Fruit fly (Drosophila melanogaster) whole organism, embryonic: ENCODE measurements around the gene CG32040.

Source experiments
- Antp ChIP-seq: fragments of 200-800 bp; sonication (Bioruptor generic); optimal IDR thresholded peaks from 3 replicates; lab custom pipeline; 2016; ENCODE audit warnings: missing biosample characterization, missing genetic modification characterization
- B-H1 ChIP-seq: fragments of 200-800 bp; sonication (Bioruptor generic); IDR thresholded peaks from 3 replicates; pipeline ENCODE4 v1.3.6; 2022; ENCODE audit warnings: missing biosample characterization, missing genetic modification characterization
- CG10147 ChIP-seq: fragments of 200-800 bp; sonication (Bioruptor generic); optimal IDR thresholded peaks from 2 replicates; lab custom pipeline; 2019; ENCODE audit warnings: missing biosample characterization, mild to moderate bottlenecking, missing genetic modification characterization, moderate library complexity
- CG11504 ChIP-seq: fragments of 200-800 bp; sonication (Bioruptor generic); optimal IDR thresholded peaks from 3 replicates; lab custom pipeline; 2019; ENCODE audit warnings: missing biosample characterization, mild to moderate bottlenecking, missing genetic modification characterization, moderate library complexity
- CG11696 ChIP-seq: fragments of 200-800 bp; sonication (Bioruptor generic); IDR thresholded peaks from 2 replicates; pipeline ENCODE4 v1.3.6; 2022; ENCODE audit warnings: missing biosample characterization, missing genetic modification characterization
- CG15479 ChIP-seq: fragments of 200-800 bp; sonication (Bioruptor generic); optimal IDR thresholded peaks from 3 replicates; lab custom pipeline; 2019; ENCODE audit warnings: missing biosample characterization, mild to moderate bottlenecking, missing genetic modification characterization, moderate library complexity
- CG15514 ChIP-seq: fragments of 200-800 bp; sonication (Bioruptor generic); optimal IDR thresholded peaks from 3 replicates; lab custom pipeline; 2017; ENCODE audit warnings: missing biosample characterization, missing genetic modification characterization, mild to moderate bottlenecking, moderate library complexity, missing genetic modification reagents
- CG16815 ChIP-seq: fragments of 200-800 bp; sonication (Bioruptor generic); optimal IDR thresholded peaks from 3 replicates; lab custom pipeline; 2017; ENCODE audit warnings: missing biosample characterization, mild to moderate bottlenecking, missing genetic modification characterization
- CG1792 ChIP-seq: fragments of 200-800 bp; sonication (Bioruptor generic); optimal IDR thresholded peaks from 2 replicates; lab custom pipeline; 2016; ENCODE audit warnings: missing biosample characterization, missing genetic modification characterization
- CG2129 ChIP-seq: fragments of 200-800 bp; sonication (Bioruptor generic); IDR thresholded peaks from 2 replicates; pipeline ENCODE4 v1.3.6; 2022; ENCODE audit warnings: missing biosample characterization, missing genetic modification characterization; ENCODE audit not compliant: partially characterized antibody
- CG4820 ChIP-seq: fragments of 200-800 bp; sonication (Bioruptor generic); optimal IDR thresholded peaks from 3 replicates; lab custom pipeline; 2016; ENCODE audit warnings: missing biosample characterization, missing genetic modification characterization
- CG5245 ChIP-seq: fragments of 200-800 bp; sonication (Bioruptor generic); optimal IDR thresholded peaks from 3 replicates; lab custom pipeline; 2016; ENCODE audit warnings: missing biosample characterization, missing genetic modification characterization
- CG6254 ChIP-seq: fragments of 200-800 bp; sonication (Bioruptor generic); optimal IDR thresholded peaks from 3 replicates; lab custom pipeline; 2017; ENCODE audit warnings: mild to moderate bottlenecking, missing biosample characterization, missing genetic modification reagents, missing genetic modification characterization
- CG7928 ChIP-seq: fragments of 200-800 bp; sonication (Bioruptor generic); optimal IDR thresholded peaks from 2 replicates; lab custom pipeline; 2017; ENCODE audit warnings: missing biosample characterization, mild to moderate bottlenecking, missing genetic modification characterization
- CG8290 ChIP-seq, 3 experiments: fragments of 200-800 bp; sonication (Bioruptor generic); optimal IDR thresholded peaks; 2 replicates each; lab custom pipeline; 2016 to 2019; ENCODE audit warnings: missing biosample characterization in 3 of 3, missing genetic modification characterization in 3 of 3, mild to moderate bottlenecking in 2 of 3, moderate library complexity in 1 of 3
- CG9609 ChIP-seq: fragments of 200-800 bp; sonication (Bioruptor generic); optimal IDR thresholded peaks from 3 replicates; lab custom pipeline; 2016; ENCODE audit warnings: missing biosample characterization, missing genetic modification characterization
- Dip2 ChIP-seq: fragments of 200-800 bp; sonication (Bioruptor generic); IDR thresholded peaks from 2 replicates; pipeline ENCODE4 v1.3.6; 2022; ENCODE audit warnings: missing biosample characterization, missing genetic modification characterization
- Dp ChIP-seq: fragments of 200-800 bp; sonication (Bioruptor generic); optimal IDR thresholded peaks from 2 replicates; lab custom pipeline; 2018; ENCODE audit warnings: missing biosample characterization, mild to moderate bottlenecking, missing genetic modification characterization, moderate library complexity
- Drgx ChIP-seq: fragments of 200-800 bp; sonication (Bioruptor generic); IDR thresholded peaks from 2 replicates; pipeline ENCODE4 v1.3.6; 2022; ENCODE audit warnings: missing biosample characterization, missing genetic modification characterization
- Fer2 ChIP-seq: fragments of 200-800 bp; sonication (Bioruptor generic); optimal IDR thresholded peaks from 2 replicates; lab custom pipeline; 2018; ENCODE audit warnings: missing biosample characterization, mild to moderate bottlenecking, missing genetic modification characterization, moderate library complexity
- HLH3B ChIP-seq: fragments of 200-800 bp; sonication (Bioruptor generic); IDR thresholded peaks from 2 replicates; pipeline ENCODE4 v1.3.6; 2022; ENCODE audit warnings: missing biosample characterization, missing genetic modification characterization
- Hr51 ChIP-seq, 2 experiments: fragments of 200-800 bp; sonication (Bioruptor generic); optimal IDR thresholded peaks; 2 replicates in 1 of 2; 3 replicates in 1 of 2; lab custom pipeline; 2016 to 2018; ENCODE audit warnings: missing biosample characterization in 2 of 2, missing genetic modification characterization in 2 of 2, mild to moderate bottlenecking in 1 of 2, moderate library complexity in 1 of 2
- Mad ChIP-seq: fragments of 200-800 bp; sonication (Bioruptor generic); optimal IDR thresholded peaks from 2 replicates; lab custom pipeline; 2016; ENCODE audit warnings: missing biosample characterization, missing genetic modification characterization
- Nf-YB ChIP-seq: fragments of 200-800 bp; sonication (Bioruptor generic); optimal IDR thresholded peaks from 3 replicates; lab custom pipeline; 2019; ENCODE audit warnings: missing biosample characterization, mild to moderate bottlenecking, missing genetic modification characterization, moderate library complexity
- Poxn ChIP-seq: fragments of 200-800 bp; sonication (Bioruptor generic); IDR thresholded peaks from 2 replicates; pipeline ENCODE4 v1.3.6; 2022; ENCODE audit warnings: missing biosample characterization, missing genetic modification characterization
- Six4 ChIP-seq: fragments of 200-800 bp; sonication (Bioruptor generic); optimal IDR thresholded peaks from 2 replicates; lab custom pipeline; 2016; ENCODE audit warnings: missing biosample characterization, missing genetic modification characterization
- ab ChIP-seq: fragments of 200-800 bp; sonication (Bioruptor generic); optimal IDR thresholded peaks from 2 replicates; lab custom pipeline; 2016; ENCODE audit warnings: missing biosample characterization, missing genetic modification characterization
- al ChIP-seq: fragments of 200-800 bp; sonication (Bioruptor generic); IDR thresholded peaks from 2 replicates; pipeline ENCODE4 v1.3.6; 2022; ENCODE audit warnings: missing biosample characterization, missing genetic modification characterization
- ash1 ChIP-seq: fragments of 200-800 bp; sonication (Bioruptor generic); optimal IDR thresholded peaks from 2 replicates; lab custom pipeline; 2018; ENCODE audit warnings: missing biosample characterization, mild to moderate bottlenecking, missing genetic modification characterization
- az2 ChIP-seq: fragments of 200-800 bp; sonication (Bioruptor generic); optimal IDR thresholded peaks from 3 replicates; lab custom pipeline; 2016; ENCODE audit warnings: missing biosample characterization, missing genetic modification characterization
- bcd ChIP-seq: fragments of 200-800 bp; sonication (Bioruptor generic); optimal IDR thresholded peaks from 2 replicates; lab custom pipeline; 2017; ENCODE audit warnings: missing biosample characterization, mild to moderate bottlenecking, missing genetic modification characterization
- bowl ChIP-seq: fragments of 200-800 bp; sonication (Bioruptor generic); IDR thresholded peaks from 2 replicates; pipeline ENCODE4 v1.3.6; 2022; ENCODE audit warnings: missing biosample characterization, missing genetic modification characterization
- cas ChIP-seq: fragments of 200-800 bp; sonication (Bioruptor generic); IDR thresholded peaks from 2 replicates; pipeline ENCODE4 v1.3.6; 2022; ENCODE audit warnings: missing biosample characterization, missing genetic modification characterization
- chm ChIP-seq: fragments of 200-800 bp; sonication (Bioruptor generic); IDR thresholded peaks from 2 replicates; pipeline ENCODE4 v1.3.6; 2022; ENCODE audit warnings: missing biosample characterization, missing genetic modification characterization
- corto ChIP-seq: fragments of 200-800 bp; sonication (Bioruptor generic); optimal IDR thresholded peaks from 2 replicates; lab custom pipeline; 2016; ENCODE audit warnings: missing biosample characterization, mild to moderate bottlenecking, missing genetic modification characterization, moderate library complexity
- croc ChIP-seq: fragments of 200-800 bp; sonication (Bioruptor generic); conservative IDR thresholded peaks from 3 replicates; pipeline ENCODE4 v1.3.6; 2022; ENCODE audit warnings: missing biosample characterization, missing genetic modification characterization
- da ChIP-seq: fragments of 200-800 bp; sonication (Bioruptor generic); optimal IDR thresholded peaks from 2 replicates; lab custom pipeline; 2016; ENCODE audit warnings: missing biosample characterization, missing genetic modification characterization
- ems ChIP-seq: fragments of 200-800 bp; sonication (Bioruptor generic); optimal IDR thresholded peaks from 3 replicates; lab custom pipeline; 2016; ENCODE audit warnings: missing biosample characterization, missing genetic modification characterization
- esg ChIP-seq: fragments of 200-800 bp; sonication (Bioruptor generic); conservative IDR thresholded peaks from 2 replicates; pipeline ENCODE4 v1.3.6; 2022; ENCODE audit warnings: missing biosample characterization, missing genetic modification characterization
- gsb ChIP-seq: fragments of 200-800 bp; sonication (Bioruptor generic); IDR thresholded peaks from 2 replicates; pipeline ENCODE4 v1.3.6; 2022; ENCODE audit warnings: missing biosample characterization, missing genetic modification characterization
- ind ChIP-seq: fragments of 200-800 bp; sonication (Bioruptor generic); optimal IDR thresholded peaks from 3 replicates; lab custom pipeline; 2016; ENCODE audit warnings: missing biosample characterization, missing genetic modification characterization
- ken ChIP-seq: fragments of 200-800 bp; sonication (Bioruptor generic); IDR thresholded peaks from 3 replicates; pipeline ENCODE4 v1.3.6; 2022; ENCODE audit warnings: missing biosample characterization, missing genetic modification characterization
- maf-S ChIP-seq: fragments of 200-800 bp; sonication (Bioruptor generic); optimal IDR thresholded peaks from 2 replicates; lab custom pipeline; 2016; ENCODE audit warnings: missing biosample characterization, missing genetic modification characterization
- onecut ChIP-seq: fragments of 200-800 bp; sonication (Bioruptor generic); IDR thresholded peaks from 2 replicates; pipeline ENCODE4 v1.3.6; 2022; ENCODE audit warnings: missing biosample characterization, missing genetic modification characterization
- pros ChIP-seq: fragments of 200-800 bp; sonication (Bioruptor generic); optimal IDR thresholded peaks from 3 replicates; lab custom pipeline; 2019; ENCODE audit warnings: missing biosample characterization, mild to moderate bottlenecking, missing genetic modification characterization, moderate library complexity
- slp2 ChIP-seq: fragments of 200-800 bp; sonication (Bioruptor generic); optimal IDR thresholded peaks from 2 replicates; lab custom pipeline; 2016; ENCODE audit warnings: missing biosample characterization, missing genetic modification characterization
- tgo ChIP-seq: fragments of 200-800 bp; sonication (Bioruptor generic); IDR thresholded peaks from 3 replicates; pipeline ENCODE4 v1.3.6; 2022; ENCODE audit warnings: missing biosample characterization, missing genetic modification characterization
- ttk ChIP-seq: fragments of 200-800 bp; sonication (Bioruptor generic); IDR thresholded peaks from 2 replicates; pipeline ENCODE4 v2.1.2; 2022; ENCODE audit warnings: missing biosample characterization, missing genetic modification characterization
- twi ChIP-seq: fragments of 200-800 bp; optimal IDR thresholded peaks from 2 replicates; lab custom pipeline; 2019; ENCODE audit warnings: missing biosample characterization, mild to moderate bottlenecking, missing genetic modification characterization, moderate library complexity
- unpg ChIP-seq: fragments of 200-800 bp; sonication (Bioruptor generic); optimal IDR thresholded peaks from 3 replicates; lab custom pipeline; 2018; ENCODE audit warnings: missing biosample characterization, mild to moderate bottlenecking, missing genetic modification characterization, moderate library complexity

The CG32040 gene

DNA sequence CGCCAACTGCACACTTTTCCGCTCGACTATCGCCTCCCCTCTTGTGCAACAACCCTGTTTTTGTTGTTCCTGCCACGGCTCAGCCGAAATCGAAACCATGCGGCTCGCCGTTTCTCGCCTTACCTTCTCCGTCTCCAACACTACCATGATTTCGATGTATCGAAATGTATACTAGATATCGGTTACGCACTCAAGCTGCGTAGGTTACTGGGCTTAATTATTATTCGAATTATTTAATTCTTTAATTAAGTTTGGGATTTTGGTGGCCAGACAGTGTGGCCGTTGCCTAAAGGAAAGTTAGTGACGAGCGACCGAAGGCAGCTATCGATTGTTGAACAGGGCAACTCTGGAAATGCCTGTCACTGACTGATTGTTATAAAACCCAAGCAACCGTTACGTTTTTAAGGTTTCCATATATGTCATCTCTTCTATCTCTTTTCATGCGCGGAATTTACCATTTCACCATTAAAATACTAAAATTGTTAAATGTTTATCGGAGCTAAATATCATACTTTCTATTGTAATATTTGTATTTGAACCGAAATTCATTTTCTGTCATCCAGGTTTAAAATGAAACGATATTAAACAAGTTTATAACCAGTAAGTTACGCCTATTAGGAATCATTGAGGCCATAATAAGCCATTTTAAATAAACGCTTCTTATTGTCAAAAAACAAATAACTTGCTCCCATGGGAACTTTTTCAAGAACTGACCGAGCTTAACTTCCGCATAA lies 48.5 kb downstream of the CG32040 start, which contains the start of gene eIF4E1 (continued):
- TF ChIP-seq HLH3B (GFP tag; lab: Robert Waterston, UW) = no peak
- TF ChIP-seq CG9609 (GFP tag; lab: Kevin White, UChicago) = no peak
- no peak for TF ChIP-seq onecut (GFP tag; lab: Robert Waterston, UW)
- TF ChIP-seq CG16815 (GFP tag; lab: Kevin White, UChicago) = no peak
- peak; percentile 68 for TF ChIP-seq CG15514
- peak; percentile 28 for TF ChIP-seq CG1792 (GFP tag; lab: Kevin White, UChicago)
- TF ChIP-seq chm (GFP tag; lab: Robert Waterston, UW) = no peak
- TF ChIP-seq CG5245 (GFP tag; lab: Kevin White, UChicago) = no peak
- no peak for TF ChIP-seq da (GFP tag; lab: Kevin White, UChicago)
- TF ChIP-seq az2 = no peak
- peak; percentile 37 for TF ChIP-seq ems (GFP tag; lab: Kevin White, UChicago)
- TF ChIP-seq Poxn (GFP tag; lab: Robert Waterston, UW) = no peak
- TF ChIP-seq CG6254 = no peak
- TF ChIP-seq gsb (GFP tag; lab: Robert Waterston, UW) = no peak
- peak; percentile 2 for TF ChIP-seq maf-S
- no peak for TF ChIP-seq CG11696 (GFP tag; lab: Robert Waterston, UW)
- TF ChIP-seq al (GFP tag; lab: Robert Waterston, UW) = no peak
- TF ChIP-seq ken = peak; percentile 27; the same call in 2 of the 3 replicates
- TF ChIP-seq Drgx (GFP tag; lab: Robert Waterston, UW) = no peak
- TF ChIP-seq ttk (GFP tag; lab: Robert Waterston, UW) = no peak
- TF ChIP-seq CG10147 (GFP tag; lab: Kevin White, UChicago) = peak; percentile 14
- no peak for TF ChIP-seq ash1
- no peak for TF ChIP-seq Six4 (GFP tag; lab: Kevin White, UChicago)
- no peak for TF ChIP-seq ind (GFP tag; lab: Kevin White, UChicago)
- no peak for TF ChIP-seq tgo (GFP tag; lab: Robert Waterston, UW)
- no peak for TF ChIP-seq Hr51 (GFP tag; optimal IDR thresholded peaks at IDR 0.05; lab: Kevin White, UChicago)
- TF ChIP-seq twi (tag; lab: Kevin White, UChicago) = no peak
- peak; percentile 24 for TF ChIP-seq Antp (GFP tag; lab: Kevin White, UChicago)
- no peak for TF ChIP-seq Mad (GFP tag; lab: Kevin White, UChicago)
- TF ChIP-seq Nf-YB = no peak
- TF ChIP-seq bowl (GFP tag; lab: Robert Waterston, UW) = no peak
- TF ChIP-seq esg (GFP tag; lab: Robert Waterston, UW) = no peak
- no peak for TF ChIP-seq ab (GFP tag; lab: Kevin White, UChicago)
- peak; percentile 73 for TF ChIP-seq CG15479 (GFP tag; lab: Kevin White, UChicago)
- TF ChIP-seq bcd (GFP tag; lab: Kevin White, UChicago) = peak; percentile 8
- TF ChIP-seq Dp (GFP tag; lab: Kevin White, UChicago) = peak; percentile 54
- peak; percentile 34; the same call in 1 of the 2 replicates for TF ChIP-seq CG2129 (GFP tag; lab: Robert Waterston, UW)
- TF ChIP-seq pros = no peak
- no peak for TF ChIP-seq slp2 (GFP tag; lab: Kevin White, UChicago)
- no peak for TF ChIP-seq CG7928 (GFP tag; lab: Kevin White, UChicago)
- TF ChIP-seq Dip2 (GFP tag; lab: Robert Waterston, UW) = no peak
- no peak for TF ChIP-seq CG11504 (tag; lab: Kevin White, UChicago)
- TF ChIP-seq cas = no peak
- peak; percentile 30 for TF ChIP-seq CG8290 (GFP tag; optimal IDR thresholded peaks at IDR 0.05; lab: Kevin White, UChicago)
- peak in 1 of 2 experiments; percentile 55 for TF ChIP-seq CG8290 (tag; optimal IDR thresholded peaks at IDR 0.05; lab: Kevin White, UChicago)
- no peak for TF ChIP-seq Fer2 (tag; lab: Kevin White, UChicago)
- TF ChIP-seq corto (GFP tag; lab: Kevin White, UChicago) = no peak
- TF ChIP-seq B-H1 (GFP tag; lab: Robert Waterston, UW) = no peak
- no peak for TF ChIP-seq croc
- TF ChIP-seq unpg (GFP tag; lab: Kevin White, UChicago) = no peak
- no peak for TF ChIP-seq CG4820 (GFP tag; lab: Kevin White, UChicago)
